Worm (Caenorhabditis elegans): Measurements from ENCODE around the gene F19G12.3.

Gene F19G12.3

DNA sequence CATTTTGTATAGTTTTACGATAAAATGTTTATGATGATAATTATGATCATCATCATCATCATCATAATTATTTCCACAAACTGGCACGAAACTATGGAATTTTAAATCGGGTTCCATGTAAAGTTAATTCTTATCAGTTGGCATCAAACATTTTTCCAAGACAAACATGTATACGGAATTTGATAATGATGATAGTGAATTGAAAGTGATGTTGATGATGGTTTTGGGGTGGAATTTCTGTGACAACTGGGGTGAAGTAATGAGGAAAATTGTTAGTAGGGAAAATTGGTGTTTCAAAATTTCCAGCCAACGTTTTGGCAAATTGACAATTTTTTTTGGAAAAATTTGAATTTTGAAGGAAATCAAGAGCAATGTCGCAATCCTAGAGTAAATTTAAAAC, 35.1 kb downstream of the F19G12.3 start:
- TF ChIP-seq mab-9 (GFP tag; IDR thresholded peaks at IDR 0.05), result no peak
- no peak for TF ChIP-seq mep-1 (tag; optimal IDR thresholded peaks at IDR 0.05)
- TF ChIP-seq alr-1 (tag; optimal IDR thresholded peaks at IDR 0.05; ENCODE audit: borderline replicate concordance), result no peak
- no peak for TF ChIP-seq ceh-88 (GFP tag; IDR thresholded peaks at IDR 0.05)
- TF ChIP-seq blmp-1 (tag; optimal IDR thresholded peaks at IDR 0.05), result peak; percentile 51
- TF ChIP-seq tlp-1 (tag; optimal IDR thresholded peaks at IDR 0.05), result no peak

DNA sequence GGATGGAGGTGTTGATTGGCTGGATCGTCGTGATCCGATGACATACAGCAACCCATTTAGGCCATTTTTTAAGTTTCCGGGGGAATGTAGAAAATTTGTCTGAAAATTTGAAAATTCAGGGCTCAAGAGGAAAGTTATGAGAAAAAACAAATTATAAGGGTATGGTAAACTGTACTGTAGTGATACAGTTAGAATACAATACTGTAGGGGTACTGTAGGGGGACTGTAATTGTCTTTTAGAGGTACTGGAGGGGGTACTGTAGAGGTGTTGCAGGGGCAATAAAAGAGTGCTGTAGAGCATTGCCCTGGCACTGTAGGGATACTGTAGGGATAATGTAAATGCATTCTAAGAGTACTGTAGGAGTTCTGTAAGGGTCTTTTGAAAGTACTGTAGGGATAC, 40.1 kb downstream of the F19G12.3 start, which contains the start of gene D1005.6:
Gene D1005.6 (minus strand): TSS at position 101 of the 400 bp plus-strand sequence.
- no peak for TF ChIP-seq fkh-4 (tag; optimal IDR thresholded peaks at IDR 0.05; ENCODE audit: borderline replicate concordance)
- TF ChIP-seq nhr-19 (GFP tag; conservative IDR thresholded peaks at IDR 0.05), result no peak
- TF ChIP-seq zag-1 (tag; optimal IDR thresholded peaks at IDR 0.05), result no peak
- TF ChIP-seq unc-30 (tag; optimal IDR thresholded peaks at IDR 0.05), result no peak
- no peak for TF ChIP-seq nhr-12 (tag; optimal IDR thresholded peaks at IDR 0.05)
- no peak for TF ChIP-seq nhr-90 (tag; optimal IDR thresholded peaks at IDR 0.05; ENCODE audit: poor library complexity)
- no peak for TF ChIP-seq elt-3 (tag; optimal IDR thresholded peaks at IDR 0.05)
- TF ChIP-seq fos-1 (tag; optimal IDR thresholded peaks at IDR 0.05), result no peak
- TF ChIP-seq sox-4 (tag; optimal IDR thresholded peaks at IDR 0.05), result no peak
- no peak for TF ChIP-seq sup-37 (GFP tag; optimal IDR thresholded peaks at IDR 0.05)

- TF ChIP-seq snpc-4 (tag; optimal IDR thresholded peaks at IDR 0.05) (no peak), hlh-17 (GFP tag; optimal IDR thresholded peaks at IDR 0.05; ENCODE audit: borderline replicate concordance) (no peak), lin-14 (GFP tag; optimal IDR thresholded peaks at IDR 0.05) (peak; percentile 23), fkh-10 (GFP tag; optimal IDR thresholded peaks at IDR 0.05) (peak; percentile 77)
Measured at ce11 chrX:1468057-1468456, 43.4 kb downstream of the F19G12.3 start.

ce11 chrX:1471232-1471631, 46.6 kb downstream of the F19G12.3 start:
- peak; percentile 37 for TF ChIP-seq snpc-4 (tag; optimal IDR thresholded peaks at IDR 0.05)
- no peak for TF ChIP-seq nhr-77 (tag; optimal IDR thresholded peaks at IDR 0.05)

DNA sequence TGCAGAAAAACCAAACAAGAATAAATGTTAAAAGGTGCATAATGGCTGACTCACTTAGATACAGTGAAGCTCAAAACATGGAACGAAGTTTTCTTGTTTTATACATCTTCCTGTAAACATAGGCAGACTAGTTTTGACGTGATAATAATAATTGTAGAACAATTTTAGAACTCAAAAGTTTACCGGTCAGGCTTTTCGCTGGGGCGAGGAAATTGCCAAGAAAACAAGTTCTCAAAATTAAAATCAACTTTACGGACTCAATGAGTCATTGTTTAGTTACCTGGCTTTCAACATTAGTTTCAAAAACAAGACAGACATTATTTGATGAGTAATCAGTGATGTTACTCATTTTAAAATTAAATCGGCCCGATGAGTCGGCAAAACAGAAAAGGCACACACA, 48.3 kb downstream of the F19G12.3 start, which contains the start of gene D1005.5:
Gene D1005.5 (minus strand): TSS at position 101 of the 400 bp plus-strand sequence.
- TF ChIP-seq unc-86 (tag; optimal IDR thresholded peaks at IDR 0.05) (no peak), unc-98 (GFP tag; IDR thresholded peaks at IDR 0.05) (no peak), tbx-2 (tag; optimal IDR thresholded peaks at IDR 0.05) (no peak), efl-1 (optimal IDR thresholded peaks at IDR 0.05) (no peak), efl-1 (GFP tag; optimal IDR thresholded peaks at IDR 0.05 in 1 of 2) (peak in 1 of 2 experiments; percentile 46), nhr-47 (tag; optimal IDR thresholded peaks at IDR 0.05) (no peak), tlp-1 (tag; optimal IDR thresholded peaks at IDR 0.05) (no peak)

DNA sequence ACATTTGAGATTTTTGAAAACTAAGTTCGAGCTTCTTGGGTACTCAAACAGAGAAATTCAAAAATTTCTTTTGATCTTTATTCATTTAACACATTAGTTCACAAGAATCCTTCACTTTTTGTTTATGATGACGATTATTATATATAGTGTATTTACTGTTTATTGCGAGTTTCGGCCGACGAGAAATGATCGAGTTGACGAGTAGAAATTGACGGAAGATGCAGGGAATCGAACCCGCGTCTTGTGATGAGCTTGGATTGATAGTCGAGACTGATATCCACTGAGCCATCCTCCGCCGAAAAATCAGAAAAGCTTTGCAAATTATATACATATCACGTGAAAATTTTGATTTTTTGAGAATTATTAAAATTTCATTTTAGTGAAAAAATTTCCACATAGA, 49.2 kb downstream of the F19G12.3 start:
- TF ChIP-seq unc-130 (tag; optimal IDR thresholded peaks at IDR 0.05) (no peak), rnt-1 (tag; optimal IDR thresholded peaks at IDR 0.05) (no peak), tbx-2 (tag; optimal IDR thresholded peaks at IDR 0.05) (no peak), xbp-1 (tag; optimal IDR thresholded peaks at IDR 0.05) (no peak), unc-62 (GFP tag; optimal IDR thresholded peaks at IDR 0.05) (no peak), jun-1 (tag; optimal IDR thresholded peaks at IDR 0.05) (no peak), ztf-11 (tag; optimal IDR thresholded peaks at IDR 0.05) (no peak), fkh-10 (GFP tag; optimal IDR thresholded peaks at IDR 0.05) (no peak), unc-30 (tag; optimal IDR thresholded peaks at IDR 0.05) (no peak), dsc-1 (tag; optimal IDR thresholded peaks at IDR 0.05) (no peak), nhr-76 (tag; optimal IDR thresholded peaks at IDR 0.05) (no peak), lin-15B (tag; optimal IDR thresholded peaks at IDR 0.05) (no peak), sox-4 (tag; optimal IDR thresholded peaks at IDR 0.05) (no peak), nhr-84 (tag; optimal IDR thresholded peaks at IDR 0.05) (no peak), F16B12.6 (tag; optimal IDR thresholded peaks at IDR 0.05) (no peak), nhr-12 (tag; optimal IDR thresholded peaks at IDR 0.05) (no peak), skn-1 (tag; optimal IDR thresholded peaks at IDR 0.05) (no peak), sup-37 (GFP tag; optimal IDR thresholded peaks at IDR 0.05) (no peak)

Measured in whole organism, L1 larva.